Fruit fly (Drosophila melanogaster) whole organism, prepupa: ENCODE data around the gene CG1622.

Source experiments
- CG15336 ChIP-seq: fragments of 200-800 bp; sonication (Bioruptor generic); IDR thresholded peaks from 2 replicates; pipeline ENCODE4 v1.3.6; 2022; ENCODE audit warnings: missing biosample characterization, missing genetic modification characterization
- CG16779 ChIP-seq: fragments of 200-800 bp; sonication (Bioruptor generic); optimal IDR thresholded peaks from 3 replicates; lab custom pipeline; 2017; ENCODE audit warnings: missing biosample characterization, mild to moderate bottlenecking, missing genetic modification characterization
- CG6792 ChIP-seq: fragments of 200-800 bp; sonication (Bioruptor generic); optimal IDR thresholded peaks from 3 replicates; lab custom pipeline; 2016; ENCODE audit warnings: missing biosample characterization, missing genetic modification characterization
- CG8632 ChIP-seq: fragments of 200-800 bp; sonication (Bioruptor generic); optimal IDR thresholded peaks from 3 replicates; lab custom pipeline; 2016; ENCODE audit warnings: missing biosample characterization, missing genetic modification characterization
- Eip75B ChIP-seq: fragments of 200-800 bp; sonication (Bioruptor generic); optimal IDR thresholded peaks from 3 replicates; lab custom pipeline; 2016; ENCODE audit warnings: missing biosample characterization, missing genetic modification characterization
- Gug ChIP-seq: fragments of 200-800 bp; sonication (Bioruptor generic); IDR thresholded peaks from 2 replicates; pipeline ENCODE4 v1.3.6; 2022; ENCODE audit warnings: missing biosample characterization, missing genetic modification characterization
- Hr39 ChIP-seq: fragments of 200-800 bp; sonication (Bioruptor generic); optimal IDR thresholded peaks from 2 replicates; lab custom pipeline; 2016; ENCODE audit warnings: missing biosample characterization, missing genetic modification characterization
- dsx ChIP-seq: fragments of 200-800 bp; optimal IDR thresholded peaks from 3 replicates; lab custom pipeline; 2019; ENCODE audit warnings: missing biosample characterization, mild to moderate bottlenecking, missing genetic modification characterization, moderate library complexity; ENCODE audit not compliant: poor library complexity, severe bottlenecking

DNA sequence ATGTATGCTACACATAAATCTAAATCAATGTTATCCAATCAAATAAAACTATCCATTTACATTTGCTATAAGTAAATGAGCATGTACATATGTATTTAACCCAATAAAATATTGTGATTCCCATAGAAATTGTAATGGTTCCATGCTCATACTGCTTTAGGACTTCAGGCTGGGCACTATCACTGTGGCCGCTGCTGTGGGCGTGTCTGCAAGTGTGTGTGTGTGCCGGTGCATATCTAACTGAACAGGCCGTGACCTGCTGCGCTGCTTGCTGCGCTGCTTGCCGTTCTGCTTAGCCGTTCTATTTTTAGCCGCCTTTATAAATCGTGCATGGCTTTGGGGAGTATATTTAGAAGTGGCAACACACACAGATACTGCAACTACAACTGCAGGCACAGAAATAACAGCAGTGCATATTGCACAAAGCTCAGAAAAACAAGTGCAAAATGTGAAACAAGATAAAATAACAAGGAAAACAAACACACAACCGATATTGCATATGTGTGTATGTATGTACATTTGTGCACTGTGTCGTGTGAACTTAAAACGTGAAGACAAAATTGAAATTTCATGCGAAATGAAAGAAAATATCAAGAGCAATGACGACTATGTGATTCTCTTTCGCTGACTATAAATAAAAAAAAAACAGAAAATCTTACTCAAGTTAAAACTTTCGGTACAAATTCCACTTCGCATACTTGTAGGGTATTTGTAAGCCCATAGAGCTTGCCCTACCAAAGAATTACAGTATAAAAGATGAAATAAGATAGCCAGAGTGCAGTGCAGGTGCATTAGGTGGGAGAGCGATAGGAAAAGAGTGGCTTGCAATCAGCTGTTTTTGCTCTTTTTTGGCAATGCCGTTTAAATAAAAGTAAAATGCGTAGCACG is 19.1 kb upstream of the CG1622 start:
- TF ChIP-seq dsx (GFP tag; lab: Kevin White, UChicago) (peak; percentile 29), Gug (GFP tag; lab: Robert Waterston, UW) (peak; percentile 53; the same call in 1 of the 2 replicates), Eip75B (GFP tag; lab: Kevin White, UChicago) (peak; percentile 9), CG8632 (peak; percentile 39), CG16779 (no peak), CG6792 (peak; percentile 23), Hr39 (GFP tag; lab: Kevin White, UChicago) (peak; percentile 54), CG15336 (GFP tag; lab: Robert Waterston, UW) (peak; percentile 69)
